Fruit fly (Drosophila melanogaster): ENCODE measurements around the gene CG33181.

Gene CG33181

DNA sequence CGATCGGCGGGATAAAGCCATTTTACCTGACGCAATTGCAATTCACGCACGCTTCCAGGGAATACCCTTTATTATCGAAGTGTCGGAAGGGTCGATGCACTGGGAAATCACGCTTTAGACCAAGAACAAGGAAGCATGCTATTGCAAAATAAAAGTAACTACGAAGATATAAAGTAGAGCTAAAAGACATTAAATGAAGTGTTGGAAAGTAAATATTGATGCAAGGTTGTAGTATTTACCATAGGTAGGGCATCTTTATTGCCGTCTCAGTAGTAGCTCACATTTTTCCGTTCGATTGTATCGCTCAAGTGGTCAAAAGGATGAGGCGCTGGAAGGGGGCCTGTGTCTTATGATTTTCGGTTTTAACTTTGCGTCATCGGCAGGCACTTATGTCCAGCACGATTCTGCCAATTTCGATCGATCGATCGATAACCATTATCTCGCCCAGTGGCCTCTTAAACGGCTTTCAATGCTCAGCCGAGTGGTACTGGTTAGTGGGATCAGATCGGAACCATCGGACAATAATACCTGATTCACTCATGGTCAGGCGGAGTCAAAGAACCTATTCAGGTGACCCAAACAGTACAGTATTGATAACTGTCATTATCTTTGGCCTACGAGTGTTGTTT is 8.6 kb downstream of the CG33181 start (continued):
- TF ChIP-seq CG31627 (GFP tag; optimal IDR thresholded peaks at IDR 0.05) = peak; percentile 9

DNA sequence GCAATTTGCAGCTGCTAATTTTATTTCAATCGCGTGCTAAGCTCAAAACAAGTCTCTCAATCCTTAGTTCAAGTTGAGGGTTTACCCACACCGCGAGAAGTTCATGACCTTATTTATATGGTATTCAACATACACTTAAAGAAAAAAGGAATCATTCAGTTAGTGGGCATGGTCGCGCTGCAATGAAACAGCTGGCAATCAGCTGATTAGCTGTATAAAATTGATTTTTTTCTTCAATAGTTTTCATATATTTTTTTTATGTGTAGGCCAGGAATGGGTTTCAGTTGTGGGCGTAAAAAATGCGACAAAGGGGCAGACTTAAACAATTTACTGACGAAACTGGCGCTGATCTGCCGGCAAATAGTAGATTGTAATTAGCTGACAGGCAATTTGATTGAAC is 10.0 kb downstream of the CG33181 start:
- TF ChIP-seq CG3919 (GFP tag; optimal IDR thresholded peaks at IDR 0.05) (no peak), esn (GFP tag; optimal IDR thresholded peaks at IDR 0.05) (no peak), Eip93F (GFP tag; optimal IDR thresholded peaks at IDR 0.05) (no peak), CG11294 (GFP tag; IDR thresholded peaks at IDR 0.05) (0 out of 2 replicates have a peak, but pooled peaks have one; percentile 18), vri (GFP tag; optimal IDR thresholded peaks at IDR 0.05) (no peak), pdm3 (GFP tag; optimal IDR thresholded peaks at IDR 0.05) (peak; percentile 15), CG9139 (GFP tag; optimal IDR thresholded peaks at IDR 0.05) (no peak), CG8319 (GFP tag; optimal IDR thresholded peaks at IDR 0.05) (no peak), salr (GFP tag; optimal IDR thresholded peaks at IDR 0.05) (no peak), Sox15 (GFP tag; optimal IDR thresholded peaks at IDR 0.05) (peak; percentile 1), Hr4 (GFP tag; optimal IDR thresholded peaks at IDR 0.05) (peak; percentile 18), Ets96B (tag; optimal IDR thresholded peaks at IDR 0.05) (no peak), CG6854 (GFP tag; optimal IDR thresholded peaks at IDR 0.05) (no peak), Hr38 (GFP tag; optimal IDR thresholded peaks at IDR 0.05) (no peak), CG32006 (GFP tag; optimal IDR thresholded peaks at IDR 0.05) (no peak), CG6808 (GFP tag; optimal IDR thresholded peaks at IDR 0.05) (no peak), CG1621 (tag; optimal IDR thresholded peaks at IDR 0.05) (no peak), eg (GFP tag; IDR thresholded peaks at IDR 0.05) (0 out of 3 replicates have a peak, but pooled peaks have one; percentile 41), CG11762 (GFP tag; optimal IDR thresholded peaks at IDR 0.05; ENCODE audit: insufficient read depth) (no peak), cyc (GFP tag; optimal IDR thresholded peaks at IDR 0.05) (no peak), Smox (GFP tag; optimal IDR thresholded peaks at IDR 0.05) (no peak), spab (GFP tag; optimal IDR thresholded peaks at IDR 0.05) (no peak), dac (GFP tag; optimal IDR thresholded peaks at IDR 0.05) (no peak), CG6276 (GFP tag; optimal IDR thresholded peaks at IDR 0.05) (no peak), fkh (GFP tag; optimal IDR thresholded peaks at IDR 0.05) (no peak), CG15336 (GFP tag; IDR thresholded peaks at IDR 0.05) (no peak), Blimp-1 (GFP tag; optimal IDR thresholded peaks at IDR 0.05) (no peak), Ets21C (GFP tag; optimal IDR thresholded peaks at IDR 0.05) (no peak), CG3032 (tag; optimal IDR thresholded peaks at IDR 0.05) (no peak), dsx (GFP tag; optimal IDR thresholded peaks at IDR 0.05; ENCODE audit: poor library complexity, severe bottlenecking) (no peak), CG16779 (tag; optimal IDR thresholded peaks at IDR 0.05) (no peak), ss (GFP tag; optimal IDR thresholded peaks at IDR 0.05) (no peak), CG8119 (GFP tag; IDR thresholded peaks at IDR 0.05) (no peak), CG6792 (GFP tag; optimal IDR thresholded peaks at IDR 0.05) (peak; percentile 2), Sox14 (GFP tag; optimal IDR thresholded peaks at IDR 0.05) (peak; percentile 10), CG6163 (GFP tag; IDR thresholded peaks at IDR 0.05) (peak; percentile 52; the same call in 2 of the 3 replicates), Gug (GFP tag; IDR thresholded peaks at IDR 0.05) (no peak), Sox102F (GFP tag; optimal IDR thresholded peaks at IDR 0.05) (no peak), CG4318 (GFP tag; optimal IDR thresholded peaks at IDR 0.05) (no peak), fd59A (GFP tag; optimal IDR thresholded peaks at IDR 0.05) (no peak), Lpt (GFP tag; optimal IDR thresholded peaks at IDR 0.05) (no peak), acj6 (GFP tag; optimal IDR thresholded peaks at IDR 0.05) (peak; percentile 40), CG11902 (GFP tag; optimal IDR thresholded peaks at IDR 0.05) (no peak), CG31627 (GFP tag; optimal IDR thresholded peaks at IDR 0.05) (peak; percentile 4), OdsH (GFP tag; optimal IDR thresholded peaks at IDR 0.05) (peak; percentile 10), fd85E (GFP tag; optimal IDR thresholded peaks at IDR 0.05) (no peak), Eip78C (GFP tag) (peak; percentile 54), CG10631 (GFP tag; optimal IDR thresholded peaks at IDR 0.05) (no peak), net (GFP tag; optimal IDR thresholded peaks at IDR 0.05) (peak; percentile 14)

Data from whole organism, prepupa.